Worm (Caenorhabditis elegans) whole organism, midembryonic: ENCODE measurements around the gene B0416.3.

Experiments
- T22C8.4 ChIP-seq: fragments of 200-800 bp; sonication (Bioruptor generic); IDR thresholded peaks from 2 replicates; pipeline ENCODE4 v1.3.6; 2022; ENCODE audit warnings: missing genetic modification characterization, missing compliant biosample characterization
- cog-1 ChIP-seq: sonication (generic microtip); optimal IDR thresholded peaks from 2 replicates; lab custom pipeline; 2016; ENCODE audit warnings: missing genetic modification characterization, missing compliant biosample characterization
- flt-1 ChIP-seq: fragments of 200-800 bp; sonication (Bioruptor generic); IDR thresholded peaks from 2 replicates; pipeline ENCODE4 v1.3.6; 2022; ENCODE audit warnings: missing genetic modification characterization, missing compliant biosample characterization
- klf-2 ChIP-seq: fragments of 200-800 bp; sonication (Bioruptor generic); conservative IDR thresholded peaks from 2 replicates; pipeline ENCODE4 v1.3.6; 2022; ENCODE audit warnings: missing genetic modification reagents, missing genetic modification characterization, missing compliant biosample characterization
- med-1 ChIP-seq: sonication (generic microtip); optimal IDR thresholded peaks from 2 replicates; lab custom pipeline; 2017; ENCODE audit warnings: missing genetic modification characterization, mild to moderate bottlenecking, missing compliant biosample characterization, antibody characterized with exemption, missing genetic modification reagents; ENCODE audit not compliant: insufficient read depth
- ref-1 ChIP-seq: fragments of 200-800 bp; sonication (Bioruptor generic); conservative IDR thresholded peaks from 2 replicates; pipeline ENCODE4 v1.3.6; 2022; ENCODE audit warnings: missing genetic modification reagents, missing genetic modification characterization, missing compliant biosample characterization
- tab-1 ChIP-seq: fragments of 200-800 bp; sonication (Bioruptor generic); IDR thresholded peaks from 2 replicates; pipeline ENCODE4 v1.3.6; 2022; ENCODE audit warnings: missing genetic modification characterization, missing compliant biosample characterization
- ztf-23 ChIP-seq: fragments of 200-800 bp; sonication (Bioruptor generic); IDR thresholded peaks from 2 replicates; pipeline ENCODE4 v1.3.6; 2022; ENCODE audit warnings: missing genetic modification reagents, missing genetic modification characterization, missing compliant biosample characterization
- ztf-29 ChIP-seq: fragments of 200-800 bp; sonication (Bioruptor generic); IDR thresholded peaks from 2 replicates; pipeline ENCODE4 v1.3.6; 2022; ENCODE audit warnings: missing genetic modification reagents, missing genetic modification characterization, missing compliant biosample characterization

The B0416.3 gene

ce11 chrX:9291345-9291744 lies at the start of gene B0416.3:
TSS of gene B0416.3 (plus strand) at chrX:9291645.
- TF ChIP-seq med-1 (GFP tag; lab: Kevin White, UChicago) (no peak), ztf-23 (no peak), ref-1 (GFP tag; lab: Robert Waterston, UW) (no peak), flt-1 (no peak), T22C8.4 (no peak), tab-1 (GFP tag; lab: Robert Waterston, UW) (no peak)

ce11 chrX:9242123-9242522 lies 49.3 kb upstream of the B0416.3 start, which contains the start of gene lgc-4:
TSS of gene lgc-4 (minus strand) at chrX:9242223.
- TF ChIP-seq tab-1 (GFP tag; lab: Robert Waterston, UW), result no peak
- TF ChIP-seq klf-2, result no peak
- TF ChIP-seq ztf-29 (GFP tag; lab: Robert Waterston, UW), result no peak
- TF ChIP-seq T22C8.4, result no peak

ce11 chrX:9243257-9243656 lies 48.2 kb upstream of the B0416.3 start, which contains the start of gene gpa-12:
TSS of gene gpa-12 (plus strand) at chrX:9243557.
- TF ChIP-seq flt-1, result no peak
- no peak for TF ChIP-seq cog-1
- TF ChIP-seq med-1 (GFP tag; lab: Kevin White, UChicago), result no peak

- TF ChIP-seq T22C8.4 (no peak), ref-1 (GFP tag; lab: Robert Waterston, UW) (no peak), ztf-23 (no peak), flt-1 (no peak), ztf-29 (GFP tag; lab: Robert Waterston, UW) (no peak), klf-2 (no peak), med-1 (GFP tag; lab: Kevin White, UChicago) (no peak), tab-1 (GFP tag; lab: Robert Waterston, UW) (no peak), cog-1 (no peak)
Measured at ce11 chrX:9246625-9247024, 44.8 kb upstream of the B0416.3 start.

- no peak for TF ChIP-seq flt-1
- TF ChIP-seq ref-1 (GFP tag; lab: Robert Waterston, UW), result no peak
- TF ChIP-seq med-1 (GFP tag; lab: Kevin White, UChicago), result no peak
- no peak for TF ChIP-seq T22C8.4
- no peak for TF ChIP-seq tab-1 (GFP tag; lab: Robert Waterston, UW)
- no peak for TF ChIP-seq cog-1
- no peak for TF ChIP-seq ztf-23
Measured at ce11 chrX:9248083-9248805, 43.2 kb upstream of the B0416.3 start.

- TF ChIP-seq flt-1 (no peak), med-1 (GFP tag; lab: Kevin White, UChicago) (no peak)
Measured at ce11 chrX:9251488-9251887, 40.0 kb upstream of the B0416.3 start, which contains the start of gene pes-8. TSS of gene pes-8 (plus strand) at chrX:9251788.

- no peak for TF ChIP-seq tab-1 (GFP tag; lab: Robert Waterston, UW)
- TF ChIP-seq cog-1, result no peak
- TF ChIP-seq T22C8.4, result no peak
- TF ChIP-seq flt-1, result no peak
- TF ChIP-seq ztf-23, result no peak
- TF ChIP-seq ztf-29 (GFP tag; lab: Robert Waterston, UW), result no peak
- TF ChIP-seq klf-2, result no peak
- no peak for TF ChIP-seq ref-1 (GFP tag; lab: Robert Waterston, UW)
- no peak for TF ChIP-seq med-1 (GFP tag; lab: Kevin White, UChicago)
Measured at ce11 chrX:9255993-9256392, 35.5 kb upstream of the B0416.3 start.

- TF ChIP-seq cog-1, result no peak
- no peak for TF ChIP-seq T22C8.4
- no peak for TF ChIP-seq med-1 (GFP tag; lab: Kevin White, UChicago)
- TF ChIP-seq ztf-23, result no peak
- TF ChIP-seq tab-1 (GFP tag; lab: Robert Waterston, UW), result no peak
- TF ChIP-seq ref-1 (GFP tag; lab: Robert Waterston, UW), result no peak
Measured at ce11 chrX:9259552-9259951, 31.9 kb upstream of the B0416.3 start, which contains the start of gene F18G5.1. TSS of gene F18G5.1 (plus strand) at chrX:9259852.

ce11 chrX:9261626-9262189 lies 29.7 kb upstream of the B0416.3 start:
- TF ChIP-seq flt-1, result no peak
- TF ChIP-seq ztf-23, result no peak
- TF ChIP-seq med-1 (GFP tag; lab: Kevin White, UChicago), result no peak
- TF ChIP-seq ref-1 (GFP tag; lab: Robert Waterston, UW), result no peak

- TF ChIP-seq tab-1 (GFP tag; lab: Robert Waterston, UW), result no peak
- no peak for TF ChIP-seq T22C8.4
- TF ChIP-seq ztf-23, result no peak
- TF ChIP-seq klf-2, result no peak
- TF ChIP-seq med-1 (GFP tag; lab: Kevin White, UChicago), result no peak
- TF ChIP-seq cog-1, result no peak
- no peak for TF ChIP-seq flt-1
- no peak for TF ChIP-seq ztf-29 (GFP tag; lab: Robert Waterston, UW)
- TF ChIP-seq ref-1 (GFP tag; lab: Robert Waterston, UW), result no peak
Measured at ce11 chrX:9264231-9264630, 27.2 kb upstream of the B0416.3 start, which contains the start of gene F18G5.6. TSS of gene F18G5.6 (minus strand) at chrX:9264331.

- no peak for TF ChIP-seq ztf-29 (GFP tag; lab: Robert Waterston, UW)
- no peak for TF ChIP-seq ztf-23
- no peak for TF ChIP-seq flt-1
- TF ChIP-seq cog-1, result no peak
- no peak for TF ChIP-seq T22C8.4
- TF ChIP-seq tab-1 (GFP tag; lab: Robert Waterston, UW), result no peak
- TF ChIP-seq med-1 (GFP tag; lab: Kevin White, UChicago), result no peak
- no peak for TF ChIP-seq ref-1 (GFP tag; lab: Robert Waterston, UW)
- TF ChIP-seq klf-2, result no peak
Measured at ce11 chrX:9264636-9265035, 26.8 kb upstream of the B0416.3 start.
